Fruit fly (Drosophila melanogaster) whole organism, adult: ENCODE measurements around the gene CG17544.

ENCODE experiments used
- CG12768 ChIP-seq: fragments of 200-800 bp; sonication (Bioruptor generic); optimal IDR thresholded peaks from 2 replicates; lab custom pipeline; 2017; ENCODE audit warnings: missing biosample characterization, missing genetic modification characterization, mild to moderate bottlenecking, moderate library complexity, missing genetic modification reagents
- CG1620 ChIP-seq: fragments of 200-800 bp; sonication (Bioruptor generic); optimal IDR thresholded peaks from 2 replicates; lab custom pipeline; 2016; ENCODE audit warnings: missing biosample characterization, missing genetic modification characterization
- CG7045 ChIP-seq: fragments of 200-800 bp; sonication (Bioruptor generic); optimal IDR thresholded peaks from 2 replicates; lab custom pipeline; 2017; ENCODE audit warnings: missing biosample characterization, mild to moderate bottlenecking, missing genetic modification characterization
- bab1 ChIP-seq: fragments of 200-800 bp; sonication (Bioruptor generic); optimal IDR thresholded peaks from 3 replicates; lab custom pipeline; 2019; ENCODE audit warnings: missing biosample characterization, mild to moderate bottlenecking, missing genetic modification characterization, moderate library complexity
- cnc ChIP-seq, 2 experiments: fragments of >200 bp; optimal IDR thresholded peaks; 2 replicates each; lab custom pipeline; 2017
- kay ChIP-seq: fragments of 200-800 bp; sonication (Bioruptor generic); peaks from one replicate; lab custom pipeline; 2016; ENCODE audit warnings: missing biosample characterization, missing genetic modification characterization, borderline replicate concordance
- ovo ChIP-seq: fragments of 200-800 bp; sonication (Bioruptor generic); optimal IDR thresholded peaks from 2 replicates; lab custom pipeline; 2016; ENCODE audit warnings: missing biosample characterization, missing genetic modification characterization
- pad ChIP-seq: fragments of 200-800 bp; sonication (Bioruptor generic); optimal IDR thresholded peaks from 3 replicates; lab custom pipeline; 2017; ENCODE audit warnings: missing biosample characterization, missing genetic modification characterization, mild to moderate bottlenecking, moderate library complexity, missing genetic modification reagents
- tj ChIP-seq: fragments of 200-800 bp; sonication (Bioruptor generic); optimal IDR thresholded peaks from 3 replicates; lab custom pipeline; 2017; ENCODE audit warnings: missing biosample characterization, mild to moderate bottlenecking, missing genetic modification characterization, moderate library complexity
- toe ChIP-seq: fragments of 200-800 bp; sonication (Bioruptor generic); optimal IDR thresholded peaks from 2 replicates; lab custom pipeline; 2016; ENCODE audit warnings: missing biosample characterization, missing genetic modification characterization

dm6 chr2L:19425765-19426329, 27.6 kb upstream of the CG17544 start:
- TF ChIP-seq toe (GFP tag; lab: Kevin White, UChicago) (no peak), CG1620 (GFP tag; lab: Kevin White, UChicago) (no peak), CG7045 (GFP tag; lab: Kevin White, UChicago) (peak; percentile 32), pad (GFP tag; lab: Kevin White, UChicago) (peak; percentile 7), ovo (no peak), bab1 (no peak), kay (peak; percentile 61), tj (no peak), CG12768 (GFP tag; lab: Kevin White, UChicago) (no peak), cnc (optimal IDR thresholded peaks at IDR 0.05; lab: Kevin White, UChicago) (no peak)
